Fruit fly (Drosophila melanogaster): ENCODE results near the gene CG14626.

The CG14626 gene

dm6 chrX:1236475-1236874 lies 51.9 kb downstream of the CG14626 start, which contains the start of gene CG3638 (continued):
- TF ChIP-seq ftz-f1 (GFP tag; optimal IDR thresholded peaks at IDR 0.05), result peak; percentile 7
- no peak for TF ChIP-seq Trl (optimal IDR thresholded peaks at IDR 0.05)
- TF ChIP-seq Trl (GFP tag; optimal IDR thresholded peaks at IDR 0.05), result peak; percentile 37
- TF ChIP-seq Adf1 (GFP tag; IDR thresholded peaks at IDR 0.05), result peak; percentile 29; the same call in 1 of the 2 replicates
- TF ChIP-seq pros (GFP tag; optimal IDR thresholded peaks at IDR 0.05), result no peak
- TF ChIP-seq CG33213 (GFP tag; optimal IDR thresholded peaks at IDR 0.05), result peak; percentile 78
- TF ChIP-seq ci (GFP tag; IDR thresholded peaks at IDR 0.05), result peak; percentile 49; the same call in 1 of the 3 replicates
- TF ChIP-seq jing (GFP tag; optimal IDR thresholded peaks at IDR 0.05), result no peak
- TF ChIP-seq Nf-YC (tag; optimal IDR thresholded peaks at IDR 0.05), result peak; percentile 3
- TF ChIP-seq CG3407 (GFP tag; optimal IDR thresholded peaks at IDR 0.05), result no peak
- peak; percentile 43 for TF ChIP-seq zen (tag; optimal IDR thresholded peaks at IDR 0.05)
- peak; percentile 51 for TF ChIP-seq CG14860 (GFP tag; IDR thresholded peaks at IDR 0.05; ENCODE audit: partially characterized antibody)
- TF ChIP-seq CG8359 (GFP tag; optimal IDR thresholded peaks at IDR 0.05; ENCODE audit: borderline replicate concordance), result no peak
- TF ChIP-seq zfh2 (GFP tag; optimal IDR thresholded peaks at IDR 0.05), result peak; percentile 2
- TF ChIP-seq wor (GFP tag; IDR thresholded peaks at IDR 0.05), result no peak
- peak; percentile 40 for TF ChIP-seq tx (GFP tag; optimal IDR thresholded peaks at IDR 0.05)
- no peak for TF ChIP-seq CG5953 (GFP tag; IDR thresholded peaks at IDR 0.05)
- no peak for TF ChIP-seq nau (GFP tag; optimal IDR thresholded peaks at IDR 0.05)
- TF ChIP-seq CG11247 (GFP tag; IDR thresholded peaks at IDR 0.05), result peak; percentile 6; the same call in 1 of the 2 replicates
- TF ChIP-seq inv (GFP tag; IDR thresholded peaks at IDR 0.05; ENCODE audit: partially characterized antibody), result peak; percentile 61; the same call in 1 of the 2 replicates
- no peak for TF ChIP-seq pum (GFP tag; optimal IDR thresholded peaks at IDR 0.05)
- TF ChIP-seq Atf3 (GFP tag; optimal IDR thresholded peaks at IDR 0.05), result peak; percentile 60
- TF ChIP-seq HmgD (GFP tag; optimal IDR thresholded peaks at IDR 0.05), result peak; percentile 81
- peak; percentile 17 for TF ChIP-seq CG30403 (GFP tag; optimal IDR thresholded peaks at IDR 0.05)
- TF ChIP-seq CG3163 (GFP tag; optimal IDR thresholded peaks at IDR 0.05), result peak; percentile 37
- no peak for TF ChIP-seq Sry-β (GFP tag; optimal IDR thresholded peaks at IDR 0.05)
- peak; percentile 70 for TF ChIP-seq dm (GFP tag; optimal IDR thresholded peaks at IDR 0.05)
- TF ChIP-seq CG6791 (GFP tag; IDR thresholded peaks at IDR 0.05; ENCODE audit: partially characterized antibody), result peak; percentile 95
- TF ChIP-seq abd-A (tag; optimal IDR thresholded peaks at IDR 0.05), result peak; percentile 7
- peak; percentile 94 for TF ChIP-seq CTCF (GFP tag; optimal IDR thresholded peaks at IDR 0.05)
- TF ChIP-seq nerfin-2 (GFP tag; IDR thresholded peaks at IDR 0.05; ENCODE audit: partially characterized antibody), result peak; percentile 13; the same call in 1 of the 2 replicates
- TF ChIP-seq knrl (GFP tag; IDR thresholded peaks at IDR 0.05; ENCODE audit: partially characterized antibody), result peak; percentile 76
- peak; percentile 78 for TF ChIP-seq CG42726 (GFP tag; IDR thresholded peaks at IDR 0.05; ENCODE audit: partially characterized antibody)
- TF ChIP-seq unc-4 (GFP tag; IDR thresholded peaks at IDR 0.05; ENCODE audit: partially characterized antibody), result peak; percentile 84
- TF ChIP-seq CG34224 (GFP tag; IDR thresholded peaks at IDR 0.05; ENCODE audit: partially characterized antibody), result peak; percentile 68
- TF ChIP-seq CG1603 (tag; optimal IDR thresholded peaks at IDR 0.05), result peak; percentile 88
- peak; percentile 49 for TF ChIP-seq vvl (GFP tag; IDR thresholded peaks at IDR 0.05)
- TF ChIP-seq CG12219 (GFP tag; optimal IDR thresholded peaks at IDR 0.05), result no peak
- TF ChIP-seq CG32532 (GFP tag; IDR thresholded peaks at IDR 0.05), result peak; percentile 58; the same call in 1 of the 2 replicates
- peak; percentile 63 for TF ChIP-seq CG14710 (tag; optimal IDR thresholded peaks at IDR 0.05)
- peak; percentile 11 for TF ChIP-seq HLH54F (GFP tag; optimal IDR thresholded peaks at IDR 0.05)
- peak in 1 of 2 experiments; percentile 39 for TF ChIP-seq insv (GFP tag; optimal IDR thresholded peaks at IDR 0.05)
- TF ChIP-seq CHES-1-like (GFP tag; optimal IDR thresholded peaks at IDR 0.05), result peak; percentile 10
- TF ChIP-seq Sry-δ (GFP tag; optimal IDR thresholded peaks at IDR 0.05), result peak; percentile 97
- peak; percentile 60 for TF ChIP-seq CG17829 (tag; optimal IDR thresholded peaks at IDR 0.05)
- no peak for TF ChIP-seq hkb (optimal IDR thresholded peaks at IDR 0.05)
- no peak for TF ChIP-seq hkb (GFP tag; IDR thresholded peaks at IDR 0.05)
- peak; percentile 99 for TF ChIP-seq CG8290 (GFP tag; optimal IDR thresholded peaks at IDR 0.05)
- peak in 1 of 2 experiments; percentile 91 for TF ChIP-seq CG8290 (tag; optimal IDR thresholded peaks at IDR 0.05)
- no peak for TF ChIP-seq CG4404 (GFP tag; IDR thresholded peaks at IDR 0.05)
- peak; percentile 19 for TF ChIP-seq CG12391 (tag; optimal IDR thresholded peaks at IDR 0.05)

All from whole organism, embryonic.